Fruit fly (Drosophila melanogaster) whole organism, embryonic: ENCODE data around the gene CG46458.
A peak's percentile ranks its signal among the peaks of the same experiment; 100 is the strongest.

ENCODE experiments used
- CG10462 ChIP-seq: fragments of 200-800 bp; sonication (Bioruptor generic); optimal IDR thresholded peaks from 2 replicates; lab custom pipeline; 2016; ENCODE audit warnings: missing biosample characterization, missing genetic modification characterization
- CG10565 ChIP-seq: fragments of 200-800 bp; sonication (Bioruptor generic); optimal IDR thresholded peaks from 3 replicates; lab custom pipeline; 2016; ENCODE audit warnings: missing biosample characterization, mild to moderate bottlenecking, missing genetic modification characterization
- CG12155 ChIP-seq: fragments of 200-800 bp; sonication (Bioruptor generic); optimal IDR thresholded peaks from 3 replicates; lab custom pipeline; 2016; ENCODE audit warnings: missing biosample characterization, missing genetic modification characterization
- CG13624 ChIP-seq: fragments of 200-800 bp; sonication (Bioruptor generic); optimal IDR thresholded peaks from 2 replicates; lab custom pipeline; 2016; ENCODE audit warnings: missing biosample characterization, missing genetic modification characterization
- CG14441 ChIP-seq: fragments of 200-800 bp; sonication (Bioruptor generic); IDR thresholded peaks from 2 replicates; pipeline ENCODE4 v1.3.6; 2022; ENCODE audit warnings: missing biosample characterization, missing genetic modification characterization
- CG14860 ChIP-seq: fragments of 200-800 bp; sonication (Bioruptor generic); IDR thresholded peaks from 3 replicates; pipeline ENCODE4 v1.3.6; 2022; ENCODE audit warnings: missing biosample characterization, missing genetic modification characterization; ENCODE audit not compliant: partially characterized antibody
- CG14965 ChIP-seq: fragments of 200-800 bp; sonication (Bioruptor generic); optimal IDR thresholded peaks from 2 replicates; lab custom pipeline; 2016; ENCODE audit warnings: missing biosample characterization, missing genetic modification characterization, borderline replicate concordance
- CG15514 ChIP-seq: fragments of 200-800 bp; sonication (Bioruptor generic); optimal IDR thresholded peaks from 3 replicates; lab custom pipeline; 2017; ENCODE audit warnings: missing biosample characterization, missing genetic modification characterization, mild to moderate bottlenecking, moderate library complexity, missing genetic modification reagents
- CG16779 ChIP-seq: fragments of 200-800 bp; sonication (Bioruptor generic); IDR thresholded peaks from 2 replicates; pipeline ENCODE4 v1.3.6; 2022; ENCODE audit warnings: missing biosample characterization, missing genetic modification characterization
- CG17385 ChIP-seq: fragments of 200-800 bp; sonication (Bioruptor generic); optimal IDR thresholded peaks from 3 replicates; lab custom pipeline; 2018; ENCODE audit warnings: missing biosample characterization, mild to moderate bottlenecking, missing genetic modification characterization
- CG1792 ChIP-seq: fragments of 200-800 bp; sonication (Bioruptor generic); optimal IDR thresholded peaks from 2 replicates; lab custom pipeline; 2016; ENCODE audit warnings: missing biosample characterization, missing genetic modification characterization
- CG18476 ChIP-seq: fragments of 200-800 bp; sonication (Bioruptor generic); optimal IDR thresholded peaks from 2 replicates; lab custom pipeline; 2016; ENCODE audit warnings: missing biosample characterization, mild to moderate bottlenecking, missing genetic modification characterization
- CG2202 ChIP-seq: fragments of 200-800 bp; sonication (Bioruptor generic); optimal IDR thresholded peaks from 2 replicates; lab custom pipeline; 2018; ENCODE audit warnings: missing biosample characterization, mild to moderate bottlenecking, missing genetic modification characterization
- CG34422 ChIP-seq: fragments of 200-800 bp; sonication (Bioruptor generic); IDR thresholded peaks from 3 replicates; pipeline ENCODE4 v1.3.6; 2022; ENCODE audit warnings: missing biosample characterization, missing genetic modification characterization
- CG3726 ChIP-seq: fragments of 200-800 bp; sonication (Bioruptor generic); IDR thresholded peaks from 3 replicates; pipeline ENCODE4, ENCODE4 v1.3.6; 2022; ENCODE audit warnings: missing biosample characterization, missing genetic modification characterization
- CG4854 ChIP-seq: fragments of 200-800 bp; sonication (Bioruptor generic); optimal IDR thresholded peaks from 2 replicates; lab custom pipeline; 2016; ENCODE audit warnings: missing biosample characterization, missing genetic modification characterization, inconsistent platforms
- CG8944 ChIP-seq: fragments of 200-800 bp; sonication (Bioruptor generic); optimal IDR thresholded peaks from 3 replicates; lab custom pipeline; 2016; ENCODE audit warnings: missing biosample characterization, missing genetic modification characterization
- CG9215 ChIP-seq: fragments of 200-800 bp; sonication (Bioruptor generic); IDR thresholded peaks from 2 replicates; pipeline ENCODE4 v1.3.6; 2022; ENCODE audit warnings: missing biosample characterization, missing genetic modification characterization
- CG9932 ChIP-seq: fragments of 200-800 bp; sonication (Bioruptor generic); IDR thresholded peaks from 2 replicates; pipeline ENCODE4 v1.3.6; 2022; ENCODE audit warnings: missing biosample characterization, missing genetic modification characterization
- Deaf1 ChIP-seq: fragments of 200-800 bp; optimal IDR thresholded peaks from 3 replicates; lab custom pipeline; 2019; ENCODE audit warnings: missing biosample characterization, mild to moderate bottlenecking, missing genetic modification characterization, moderate library complexity
- Dll ChIP-seq: fragments of 200-800 bp; sonication (Bioruptor generic); IDR thresholded peaks from 4 replicates; pipeline ENCODE4 v1.3.6; 2022; ENCODE audit warnings: missing biosample characterization, missing genetic modification characterization; ENCODE audit not compliant: partially characterized antibody
- Dref ChIP-seq: fragments of 200-800 bp; sonication (Bioruptor generic); IDR thresholded peaks from 2 replicates; pipeline ENCODE4 v1.3.6; 2022; ENCODE audit warnings: missing biosample characterization, missing genetic modification characterization
- Eip74EF ChIP-seq, 2 experiments: fragments of 200-800 bp in 1 of 2; fragments of >200 bp in 1 of 2; sonication (Bioruptor generic) in 1 of 2; optimal IDR thresholded peaks; 2 replicates each; lab custom pipeline; 2017 to 2019; ENCODE audit warnings: missing biosample characterization in 2 of 2, missing genetic modification characterization in 2 of 2, mild to moderate bottlenecking in 1 of 2, moderate library complexity in 1 of 2
- HHEX ChIP-seq: fragments of 200-800 bp; sonication (Bioruptor generic); optimal IDR thresholded peaks from 3 replicates; lab custom pipeline; 2017; ENCODE audit warnings: missing biosample characterization, mild to moderate bottlenecking, missing genetic modification characterization, missing genetic modification reagents
- HLH4C ChIP-seq: fragments of 200-800 bp; sonication (Bioruptor generic); IDR thresholded peaks from 3 replicates; pipeline ENCODE4 v1.3.6; 2022; ENCODE audit warnings: missing biosample characterization, missing genetic modification characterization; ENCODE audit not compliant: partially characterized antibody
- HmgD ChIP-seq: fragments of 200-800 bp; sonication (Bioruptor generic); optimal IDR thresholded peaks from 3 replicates; lab custom pipeline; 2016; ENCODE audit warnings: missing biosample characterization, missing genetic modification characterization
- Lhr ChIP-seq: fragments of 200-800 bp; sonication (Bioruptor generic); optimal IDR thresholded peaks from 3 replicates; lab custom pipeline; 2017; ENCODE audit warnings: mild to moderate bottlenecking, missing biosample characterization, missing genetic modification reagents, missing genetic modification characterization
- Max ChIP-seq: fragments of 200-800 bp; sonication (Bioruptor generic); optimal IDR thresholded peaks from 2 replicates; lab custom pipeline; 2016; ENCODE audit warnings: missing biosample characterization, mild to moderate bottlenecking, missing genetic modification characterization
- Taf1 ChIP-seq: fragments of 200-800 bp; sonication (Bioruptor generic); IDR thresholded peaks from 2 replicates; pipeline ENCODE4 v1.3.6; 2022; ENCODE audit warnings: missing biosample characterization, missing genetic modification characterization
- Xbp1 ChIP-seq: fragments of 200-800 bp; sonication (Bioruptor generic); optimal IDR thresholded peaks from 3 replicates; lab custom pipeline; 2016; ENCODE audit warnings: missing biosample characterization, mild to moderate bottlenecking, missing genetic modification characterization
- al ChIP-seq: fragments of 200-800 bp; sonication (Bioruptor generic); IDR thresholded peaks from 2 replicates; pipeline ENCODE4 v1.3.6; 2022; ENCODE audit warnings: missing biosample characterization, missing genetic modification characterization
- az2 ChIP-seq: fragments of 200-800 bp; sonication (Bioruptor generic); optimal IDR thresholded peaks from 3 replicates; lab custom pipeline; 2016; ENCODE audit warnings: missing biosample characterization, missing genetic modification characterization
- bcd ChIP-seq: fragments of 200-800 bp; sonication (Bioruptor generic); optimal IDR thresholded peaks from 2 replicates; lab custom pipeline; 2017; ENCODE audit warnings: missing biosample characterization, mild to moderate bottlenecking, missing genetic modification characterization
- dm ChIP-seq: fragments of 200-800 bp; sonication (Bioruptor generic); optimal IDR thresholded peaks from 3 replicates; lab custom pipeline; 2016; ENCODE audit warnings: missing biosample characterization, missing genetic modification characterization
- ems ChIP-seq: fragments of 200-800 bp; sonication (Bioruptor generic); optimal IDR thresholded peaks from 3 replicates; lab custom pipeline; 2016; ENCODE audit warnings: missing biosample characterization, missing genetic modification characterization
- exex ChIP-seq: fragments of 200-800 bp; sonication (Bioruptor generic); optimal IDR thresholded peaks from 4 replicates; lab custom pipeline; 2018; ENCODE audit warnings: missing biosample characterization, mild to moderate bottlenecking, missing genetic modification characterization, moderate library complexity
- hth ChIP-seq: fragments of >200 bp; optimal IDR thresholded peaks from 2 replicates; lab custom pipeline; 2017; ENCODE audit warnings: inconsistent platforms
- ind ChIP-seq: fragments of 200-800 bp; sonication (Bioruptor generic); optimal IDR thresholded peaks from 3 replicates; lab custom pipeline; 2016; ENCODE audit warnings: missing biosample characterization, missing genetic modification characterization
- ken ChIP-seq: fragments of 200-800 bp; sonication (Bioruptor generic); IDR thresholded peaks from 3 replicates; pipeline ENCODE4 v1.3.6; 2022; ENCODE audit warnings: missing biosample characterization, missing genetic modification characterization
- lola ChIP-seq, 3 experiments: fragments of >200 bp in 2 of 3; fragments of 200-800 bp in 1 of 3; sonication (Bioruptor generic) in 1 of 3; optimal IDR thresholded peaks; 2 replicates each; lab custom pipeline; 2017 to 2019; ENCODE audit warnings: missing biosample characterization in 3 of 3, missing genetic modification characterization in 3 of 3, mild to moderate bottlenecking in 1 of 3, moderate library complexity in 1 of 3
- nau ChIP-seq: fragments of 200-800 bp; sonication (Bioruptor generic); optimal IDR thresholded peaks from 3 replicates; lab custom pipeline; 2017; ENCODE audit warnings: missing biosample characterization, mild to moderate bottlenecking, missing genetic modification characterization, missing genetic modification reagents
- peb ChIP-seq: fragments of 200-800 bp; sonication (Bioruptor generic); IDR thresholded peaks from 2 replicates; pipeline ENCODE4 v1.3.6; 2022; ENCODE audit warnings: missing biosample characterization, missing genetic modification characterization
- rib ChIP-seq: fragments of 200-800 bp; sonication (Bioruptor generic); IDR thresholded peaks from 2 replicates; pipeline ENCODE4 v1.3.6; 2022; ENCODE audit warnings: missing biosample characterization, missing genetic modification characterization
- row ChIP-seq: fragments of 200-800 bp; sonication (Bioruptor generic); IDR thresholded peaks from 3 replicates; pipeline ENCODE4 v1.3.6; 2022; ENCODE audit warnings: missing biosample characterization, missing genetic modification characterization
- salm ChIP-seq: fragments of 200-800 bp; sonication (Bioruptor generic); optimal IDR thresholded peaks from 2 replicates; lab custom pipeline; 2018; ENCODE audit warnings: missing biosample characterization, mild to moderate bottlenecking, missing genetic modification characterization
- so ChIP-seq: fragments of 200-800 bp; sonication (Bioruptor generic); IDR thresholded peaks from 3 replicates; pipeline ENCODE4 v1.3.6; 2022; ENCODE audit warnings: missing biosample characterization, missing genetic modification characterization
- tgo ChIP-seq: fragments of 200-800 bp; sonication (Bioruptor generic); IDR thresholded peaks from 3 replicates; pipeline ENCODE4 v1.3.6; 2022; ENCODE audit warnings: missing biosample characterization, missing genetic modification characterization
- tio ChIP-seq: fragments of 200-800 bp; sonication (Bioruptor generic); optimal IDR thresholded peaks from 2 replicates; lab custom pipeline; 2017; ENCODE audit warnings: missing biosample characterization, missing genetic modification characterization, inconsistent platforms
- twi ChIP-seq: fragments of 200-800 bp; optimal IDR thresholded peaks from 2 replicates; lab custom pipeline; 2019; ENCODE audit warnings: missing biosample characterization, mild to moderate bottlenecking, missing genetic modification characterization, moderate library complexity

The CG46458 gene

DNA sequence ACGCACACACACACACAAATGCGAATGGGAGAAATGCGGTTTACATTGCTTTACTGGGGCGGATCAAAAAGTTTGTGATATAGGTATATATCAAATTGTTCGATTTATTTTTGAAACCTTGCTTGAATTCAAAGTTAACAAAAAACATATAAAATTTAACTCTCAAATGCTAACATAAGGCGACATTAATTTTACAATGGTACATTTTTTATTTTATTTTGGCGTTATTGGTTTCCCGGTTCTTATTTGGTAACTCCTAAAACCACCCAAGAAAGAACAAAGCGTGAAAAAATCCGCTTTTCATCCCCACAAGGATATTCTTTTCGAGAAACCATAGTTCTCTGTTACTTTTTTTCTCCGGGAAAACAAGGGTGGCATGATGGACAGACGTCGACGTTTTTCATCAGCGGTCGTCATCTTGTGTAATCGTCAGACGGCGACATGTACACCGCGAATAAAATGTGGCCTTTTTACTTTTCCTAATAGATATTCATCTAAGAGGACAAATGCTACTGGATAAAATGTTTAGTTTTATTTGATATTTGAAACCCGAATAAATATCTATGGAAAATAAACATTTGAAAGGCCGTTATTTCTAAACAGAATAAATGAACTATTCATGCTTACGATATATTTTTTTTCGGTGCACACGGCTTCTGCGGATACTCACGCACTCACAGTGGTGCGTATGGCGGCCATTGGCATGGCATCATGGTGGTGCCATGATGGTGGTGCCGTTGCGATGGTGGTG is 76.7 kb downstream of the CG46458 start (continued):
- TF ChIP-seq peb (GFP tag; lab: Robert Waterston, UW): peak; percentile 57; the same call in 1 of the 2 replicates
- no peak for TF ChIP-seq Max (GFP tag; lab: Kevin White, UChicago)
- TF ChIP-seq CG10565 (GFP tag; lab: Kevin White, UChicago): no peak
- peak; percentile 68 for TF ChIP-seq CG2202 (tag; lab: Kevin White, UChicago)
- no peak for TF ChIP-seq Eip74EF (GFP tag; optimal IDR thresholded peaks at IDR 0.05; lab: Kevin White, UChicago)
- peak in 1 of 3 experiments; percentile 86 for TF ChIP-seq lola (GFP tag; optimal IDR thresholded peaks at IDR 0.05; lab: Kevin White, UChicago)
- peak; percentile 70 for TF ChIP-seq Xbp1 (GFP tag; lab: Kevin White, UChicago)
- peak; percentile 34 for TF ChIP-seq ems (GFP tag; lab: Kevin White, UChicago)
- no peak for TF ChIP-seq salm (tag; lab: Kevin White, UChicago)
- TF ChIP-seq HHEX (GFP tag; lab: Kevin White, UChicago): peak; percentile 44
- TF ChIP-seq CG15514 (GFP tag; lab: Kevin White, UChicago): no peak
- 0 out of 3 replicates have a peak, but pooled peaks have one; percentile 44 for TF ChIP-seq ken (GFP tag; lab: Robert Waterston, UW)
- TF ChIP-seq CG8944 (GFP tag; lab: Kevin White, UChicago): peak; percentile 52
- no peak for TF ChIP-seq Dref (GFP tag; lab: Robert Waterston, UW)
- TF ChIP-seq CG14441: peak; percentile 32; the same call in 1 of the 2 replicates
- TF ChIP-seq Deaf1: no peak
- peak; percentile 84 for TF ChIP-seq row (GFP tag; lab: Robert Waterston, UW)
- TF ChIP-seq CG18476: peak; percentile 98
- TF ChIP-seq Dll: no peak
- no peak for TF ChIP-seq HmgD (GFP tag; lab: Kevin White, UChicago)
- no peak for TF ChIP-seq CG4854
- TF ChIP-seq bcd: peak; percentile 50
- no peak for TF ChIP-seq CG3726
- no peak for TF ChIP-seq rib (GFP tag; lab: Robert Waterston, UW)
- TF ChIP-seq CG9932: no peak
- TF ChIP-seq twi (tag; lab: Kevin White, UChicago): peak; percentile 74
- TF ChIP-seq CG17385: peak; percentile 57
- TF ChIP-seq nau: no peak
- TF ChIP-seq CG16779 (GFP tag; lab: Robert Waterston, UW): no peak
- no peak for TF ChIP-seq CG14965 (GFP tag; lab: Kevin White, UChicago)
- TF ChIP-seq CG12155 (GFP tag; lab: Kevin White, UChicago): peak; percentile 49
- no peak for TF ChIP-seq exex
- TF ChIP-seq CG34422: 0 out of 3 replicates have a peak, but pooled peaks have one; percentile 19
- no peak for TF ChIP-seq HLH4C (GFP tag; lab: Robert Waterston, UW)
- TF ChIP-seq so: no peak; the same call in 2 of the 3 replicates
- peak; percentile 56; the same call in 2 of the 3 replicates for TF ChIP-seq tgo (GFP tag; lab: Robert Waterston, UW)
- no peak for TF ChIP-seq al (GFP tag; lab: Robert Waterston, UW)
- peak; percentile 24 for TF ChIP-seq CG1792
- peak; percentile 52 for TF ChIP-seq ind (GFP tag; lab: Kevin White, UChicago)
- TF ChIP-seq dm (GFP tag; lab: Kevin White, UChicago): peak; percentile 37
- TF ChIP-seq CG10462: peak; percentile 40
- peak; percentile 54 for TF ChIP-seq tio
- peak; percentile 52 for TF ChIP-seq CG9215
- TF ChIP-seq Lhr: peak; percentile 46
- no peak for TF ChIP-seq hth
- TF ChIP-seq az2 (GFP tag; lab: Kevin White, UChicago): peak; percentile 71
- TF ChIP-seq CG13624 (GFP tag; lab: Kevin White, UChicago): peak; percentile 49
- no peak for TF ChIP-seq CG14860
- no peak for TF ChIP-seq Taf1 (GFP tag; lab: Robert Waterston, UW)
